Worm (Caenorhabditis elegans) whole organism, midembryonic: ENCODE data around the gene C55A1.11.

Experiments used
- flt-1 ChIP-seq: fragments of 200-800 bp; sonication (Bioruptor generic); IDR thresholded peaks from 2 replicates; pipeline ENCODE4 v1.3.6; 2022; ENCODE audit warnings: missing genetic modification characterization, missing compliant biosample characterization
- ref-1 ChIP-seq: fragments of 200-800 bp; sonication (Bioruptor generic); conservative IDR thresholded peaks from 2 replicates; pipeline ENCODE4 v1.3.6; 2022; ENCODE audit warnings: missing genetic modification reagents, missing genetic modification characterization, missing compliant biosample characterization
- tab-1 ChIP-seq: fragments of 200-800 bp; sonication (Bioruptor generic); IDR thresholded peaks from 2 replicates; pipeline ENCODE4 v1.3.6; 2022; ENCODE audit warnings: missing genetic modification characterization, missing compliant biosample characterization
- ztf-23 ChIP-seq: fragments of 200-800 bp; sonication (Bioruptor generic); IDR thresholded peaks from 2 replicates; pipeline ENCODE4 v1.3.6; 2022; ENCODE audit warnings: missing genetic modification reagents, missing genetic modification characterization, missing compliant biosample characterization

- TF ChIP-seq ztf-23 (GFP tag; lab: Robert Waterston, UW), result no peak
- TF ChIP-seq ref-1, result no peak
- no peak for TF ChIP-seq tab-1 (GFP tag; lab: Robert Waterston, UW)
- TF ChIP-seq flt-1 (GFP tag; lab: Robert Waterston, UW), result no peak
Measured at ce11 chrV:15652147-15652546, 26.5 kb downstream of the C55A1.11 start.
